Fruit fly (Drosophila melanogaster) whole organism, embryonic: ENCODE data around the gene CG1136.

Source experiments
- Ada2b ChIP-seq: fragments of 200-800 bp; sonication (Bioruptor generic); IDR thresholded peaks from 2 replicates; pipeline ENCODE4 v1.3.6; 2022; ENCODE audit warnings: missing biosample characterization, missing genetic modification characterization
- C15 ChIP-seq: fragments of 200-800 bp; sonication (Bioruptor generic); IDR thresholded peaks from 3 replicates; pipeline ENCODE4 v1.3.6; 2022; ENCODE audit warnings: missing biosample characterization, missing genetic modification characterization
- CG10565 ChIP-seq: fragments of 200-800 bp; sonication (Bioruptor generic); optimal IDR thresholded peaks from 3 replicates; lab custom pipeline; 2016; ENCODE audit warnings: missing biosample characterization, mild to moderate bottlenecking, missing genetic modification characterization
- CG10959 ChIP-seq: fragments of 200-800 bp; sonication (Bioruptor generic); IDR thresholded peaks from 2 replicates; pipeline ENCODE4 v1.3.6; 2022; ENCODE audit warnings: missing biosample characterization, missing genetic modification characterization
- CG11398 ChIP-seq: fragments of 200-800 bp; sonication (Bioruptor generic); optimal IDR thresholded peaks from 2 replicates; lab custom pipeline; 2016; ENCODE audit warnings: missing biosample characterization, missing genetic modification characterization
- CG12299 ChIP-seq: fragments of 200-800 bp; sonication (Bioruptor generic); optimal IDR thresholded peaks from 2 replicates; lab custom pipeline; 2018; ENCODE audit warnings: missing biosample characterization, mild to moderate bottlenecking, missing genetic modification characterization
- CG12391 ChIP-seq: fragments of 200-800 bp; sonication (Bioruptor generic); optimal IDR thresholded peaks from 3 replicates; lab custom pipeline; 2018; ENCODE audit warnings: missing biosample characterization, mild to moderate bottlenecking, missing genetic modification characterization, moderate library complexity
- CG13894 ChIP-seq: fragments of 200-800 bp; sonication (Bioruptor generic); optimal IDR thresholded peaks from 3 replicates; lab custom pipeline; 2018; ENCODE audit warnings: missing biosample characterization, mild to moderate bottlenecking, missing genetic modification characterization, moderate library complexity
- CG14965 ChIP-seq: fragments of 200-800 bp; sonication (Bioruptor generic); optimal IDR thresholded peaks from 2 replicates; lab custom pipeline; 2016; ENCODE audit warnings: missing biosample characterization, missing genetic modification characterization, borderline replicate concordance
- CG1603 ChIP-seq: fragments of 200-800 bp; sonication (Bioruptor generic); optimal IDR thresholded peaks from 2 replicates; lab custom pipeline; 2019; ENCODE audit warnings: missing biosample characterization, mild to moderate bottlenecking, missing genetic modification characterization, moderate library complexity
- CG1647 ChIP-seq: fragments of 200-800 bp; sonication (Bioruptor generic); optimal IDR thresholded peaks from 3 replicates; lab custom pipeline; 2016; ENCODE audit warnings: missing biosample characterization, missing genetic modification characterization
- CG16813 ChIP-seq: fragments of 200-800 bp; sonication (Bioruptor generic); IDR thresholded peaks from 3 replicates; pipeline ENCODE4 v1.3.6; 2022; ENCODE audit warnings: missing biosample characterization, missing genetic modification characterization; ENCODE audit not compliant: partially characterized antibody
- CG17361 ChIP-seq: fragments of 200-800 bp; sonication (Bioruptor generic); IDR thresholded peaks from 3 replicates; pipeline ENCODE4 v1.3.6; 2022; ENCODE audit warnings: missing biosample characterization, missing genetic modification characterization
- CG18619 ChIP-seq: fragments of 200-800 bp; sonication (Bioruptor generic); optimal IDR thresholded peaks from 3 replicates; lab custom pipeline; 2017; ENCODE audit warnings: missing biosample characterization, mild to moderate bottlenecking, missing genetic modification characterization
- CG30403 ChIP-seq: fragments of 200-800 bp; sonication (Bioruptor generic); optimal IDR thresholded peaks from 3 replicates; lab custom pipeline; 2016; ENCODE audit warnings: missing biosample characterization, missing genetic modification characterization
- CG34224 ChIP-seq: fragments of 200-800 bp; sonication (Bioruptor generic); IDR thresholded peaks from 3 replicates; pipeline ENCODE4 v1.3.6; 2022; ENCODE audit warnings: missing biosample characterization, missing genetic modification characterization; ENCODE audit not compliant: partially characterized antibody
- CG5180 ChIP-seq: fragments of 200-800 bp; sonication (Bioruptor generic); optimal IDR thresholded peaks from 3 replicates; lab custom pipeline; 2017; ENCODE audit warnings: missing biosample characterization, missing genetic modification characterization, mild to moderate bottlenecking, moderate library complexity, missing genetic modification reagents
- CG7928 ChIP-seq: fragments of 200-800 bp; sonication (Bioruptor generic); optimal IDR thresholded peaks from 2 replicates; lab custom pipeline; 2017; ENCODE audit warnings: missing biosample characterization, mild to moderate bottlenecking, missing genetic modification characterization
- CG8359 ChIP-seq: fragments of 200-800 bp; sonication (Bioruptor generic); optimal IDR thresholded peaks from 2 replicates; lab custom pipeline; 2017; ENCODE audit warnings: missing biosample characterization, mild to moderate bottlenecking, missing genetic modification characterization, borderline replicate concordance
- CoRest ChIP-seq: fragments of 200-800 bp; sonication (Bioruptor generic); optimal IDR thresholded peaks from 3 replicates; lab custom pipeline; 2018; ENCODE audit warnings: missing biosample characterization, mild to moderate bottlenecking, missing genetic modification characterization, moderate library complexity
- D19B ChIP-seq: fragments of 200-800 bp; sonication (Bioruptor generic); optimal IDR thresholded peaks from 2 replicates; lab custom pipeline; 2017; ENCODE audit warnings: missing biosample characterization, mild to moderate bottlenecking, missing genetic modification characterization
- Dfd ChIP-seq, 2 experiments: fragments of >200 bp; optimal IDR thresholded peaks; 2 replicates each; lab custom pipeline; 2017; ENCODE audit warnings: missing biosample characterization in 2 of 2, missing genetic modification characterization in 2 of 2
- Dip2 ChIP-seq: fragments of 200-800 bp; sonication (Bioruptor generic); IDR thresholded peaks from 2 replicates; pipeline ENCODE4 v1.3.6; 2022; ENCODE audit warnings: missing biosample characterization, missing genetic modification characterization
- E2f2 ChIP-seq: fragments of 200-800 bp; sonication (Bioruptor generic); IDR thresholded peaks from 2 replicates; pipeline ENCODE4 v1.3.6; 2022; ENCODE audit warnings: missing biosample characterization, missing genetic modification characterization
- Eip74EF ChIP-seq, 2 experiments: fragments of 200-800 bp in 1 of 2; fragments of >200 bp in 1 of 2; sonication (Bioruptor generic) in 1 of 2; optimal IDR thresholded peaks; 2 replicates each; lab custom pipeline; 2017 to 2019; ENCODE audit warnings: missing biosample characterization in 2 of 2, missing genetic modification characterization in 2 of 2, mild to moderate bottlenecking in 1 of 2, moderate library complexity in 1 of 2
- Fer1 ChIP-seq: fragments of 200-800 bp; sonication (Bioruptor generic); optimal IDR thresholded peaks from 2 replicates; lab custom pipeline; 2017; ENCODE audit warnings: missing biosample characterization, mild to moderate bottlenecking, missing genetic modification characterization
- HLH54F ChIP-seq: fragments of 200-800 bp; sonication (Bioruptor generic); optimal IDR thresholded peaks from 3 replicates; lab custom pipeline; 2016; ENCODE audit warnings: missing biosample characterization, missing genetic modification characterization
- Max ChIP-seq: fragments of 200-800 bp; sonication (Bioruptor generic); optimal IDR thresholded peaks from 2 replicates; lab custom pipeline; 2016; ENCODE audit warnings: missing biosample characterization, mild to moderate bottlenecking, missing genetic modification characterization
- Meics ChIP-seq: fragments of 200-800 bp; sonication (Bioruptor generic); optimal IDR thresholded peaks from 2 replicates; lab custom pipeline; 2017; ENCODE audit warnings: missing biosample characterization, mild to moderate bottlenecking, missing genetic modification characterization
- Nf-YC ChIP-seq: fragments of 200-800 bp; optimal IDR thresholded peaks from 3 replicates; lab custom pipeline; 2019; ENCODE audit warnings: missing biosample characterization, mild to moderate bottlenecking, missing genetic modification characterization, moderate library complexity
- Oli ChIP-seq: fragments of 200-800 bp; sonication (Bioruptor generic); optimal IDR thresholded peaks from 2 replicates; lab custom pipeline; 2018; ENCODE audit warnings: missing biosample characterization, mild to moderate bottlenecking, missing genetic modification characterization, moderate library complexity
- Opbp ChIP-seq: fragments of 200-800 bp; sonication (Bioruptor generic); IDR thresholded peaks from 3 replicates; pipeline ENCODE4 v1.3.6; 2022; ENCODE audit warnings: missing biosample characterization, missing genetic modification characterization; ENCODE audit not compliant: partially characterized antibody
- Poxn ChIP-seq: fragments of 200-800 bp; sonication (Bioruptor generic); IDR thresholded peaks from 2 replicates; pipeline ENCODE4 v1.3.6; 2022; ENCODE audit warnings: missing biosample characterization, missing genetic modification characterization
- Rx ChIP-seq: fragments of 200-800 bp; sonication (Bioruptor generic); IDR thresholded peaks from 2 replicates; pipeline ENCODE4 v1.3.6; 2022; ENCODE audit warnings: missing biosample characterization, missing genetic modification characterization
- al ChIP-seq: fragments of 200-800 bp; sonication (Bioruptor generic); IDR thresholded peaks from 2 replicates; pipeline ENCODE4 v1.3.6; 2022; ENCODE audit warnings: missing biosample characterization, missing genetic modification characterization
- bowl ChIP-seq: fragments of 200-800 bp; sonication (Bioruptor generic); IDR thresholded peaks from 2 replicates; pipeline ENCODE4 v1.3.6; 2022; ENCODE audit warnings: missing biosample characterization, missing genetic modification characterization
- br ChIP-seq: fragments of >200 bp; optimal IDR thresholded peaks from 2 replicates; lab custom pipeline; 2017
- cas ChIP-seq: fragments of 200-800 bp; sonication (Bioruptor generic); IDR thresholded peaks from 2 replicates; pipeline ENCODE4 v1.3.6; 2022; ENCODE audit warnings: missing biosample characterization, missing genetic modification characterization
- cato ChIP-seq: fragments of 200-800 bp; sonication (Bioruptor generic); optimal IDR thresholded peaks from 2 replicates; lab custom pipeline; 2016; ENCODE audit warnings: missing biosample characterization, missing genetic modification characterization, borderline replicate concordance
- eyg ChIP-seq: fragments of 200-800 bp; sonication (Bioruptor generic); optimal IDR thresholded peaks from 3 replicates; lab custom pipeline; 2016; ENCODE audit warnings: missing biosample characterization, missing genetic modification characterization
- fd64A ChIP-seq: fragments of 200-800 bp; sonication (Bioruptor generic); optimal IDR thresholded peaks from 3 replicates; lab custom pipeline; 2018; ENCODE audit warnings: missing biosample characterization, mild to moderate bottlenecking, missing genetic modification characterization
- jigr1 ChIP-seq: fragments of 200-800 bp; sonication (Bioruptor generic); IDR thresholded peaks from 3 replicates; pipeline ENCODE4 v1.3.6; 2022; ENCODE audit warnings: missing biosample characterization, missing genetic modification characterization
- jumu ChIP-seq: fragments of 200-800 bp; sonication (Bioruptor generic); optimal IDR thresholded peaks from 3 replicates; lab custom pipeline; 2016; ENCODE audit warnings: missing biosample characterization, missing genetic modification characterization
- lab ChIP-seq: fragments of 200-800 bp; sonication (Bioruptor generic); optimal IDR thresholded peaks from 3 replicates; lab custom pipeline; 2017; ENCODE audit warnings: missing biosample characterization, missing genetic modification characterization, mild to moderate bottlenecking, moderate library complexity, missing genetic modification reagents
- lov ChIP-seq, 2 experiments: fragments of 200-800 bp in 1 of 2; fragments of >200 bp in 1 of 2; sonication (Bioruptor generic) in 1 of 2; IDR thresholded peaks in 1 of 2; optimal IDR thresholded peaks in 1 of 2; 2 replicates in 1 of 2; 3 replicates in 1 of 2; pipeline versions ENCODE4 v1.3.6 to Lab custom; 2017 to 2022; ENCODE audit warnings: missing biosample characterization in 1 of 2, missing genetic modification characterization in 1 of 2
- onecut ChIP-seq: fragments of 200-800 bp; sonication (Bioruptor generic); IDR thresholded peaks from 2 replicates; pipeline ENCODE4 v1.3.6; 2022; ENCODE audit warnings: missing biosample characterization, missing genetic modification characterization
- prd ChIP-seq, 3 experiments: fragments of >200 bp in 2 of 3; fragments of 200-800 bp in 1 of 3; sonication (Bioruptor generic) in 1 of 3; optimal IDR thresholded peaks in 2 of 3; IDR thresholded peaks in 1 of 3; 2 replicates in 2 of 3; 3 replicates in 1 of 3; pipeline versions ENCODE4 v1.3.6 to Lab custom; 2017 to 2022; ENCODE audit warnings: missing biosample characterization in 1 of 3, missing genetic modification characterization in 1 of 3
- sens-2 ChIP-seq: fragments of 200-800 bp; sonication (Bioruptor generic); IDR thresholded peaks from 2 replicates; pipeline ENCODE4 v1.3.6; 2022; ENCODE audit warnings: missing biosample characterization, missing genetic modification characterization
- stc ChIP-seq: fragments of 200-800 bp; sonication (Bioruptor generic); IDR thresholded peaks from 2 replicates; pipeline ENCODE4 v1.3.6; 2022; ENCODE audit warnings: missing biosample characterization, missing genetic modification characterization
- vvl ChIP-seq: fragments of 200-800 bp; sonication (Bioruptor generic); IDR thresholded peaks from 2 replicates; pipeline ENCODE4 v1.3.6; 2022; ENCODE audit warnings: missing biosample characterization, missing genetic modification characterization

The CG1136 gene

dm6 chr3L:4016754-4017153 is 29.6 kb upstream of the CG1136 start (continued):
- TF ChIP-seq CG5180 (GFP tag; lab: Kevin White, UChicago) (no peak), Oli (tag; lab: Kevin White, UChicago) (peak; percentile 65), CG10565 (GFP tag; lab: Kevin White, UChicago) (no peak), CG17361 (peak; percentile 64), CG16813 (no peak), vvl (GFP tag; lab: Robert Waterston, UW) (peak; percentile 81), CG11398 (GFP tag; lab: Kevin White, UChicago) (peak; percentile 26), C15 (GFP tag; lab: Robert Waterston, UW) (no peak), CG10959 (GFP tag; lab: Robert Waterston, UW) (peak; percentile 85), Fer1 (no peak), CG34224 (GFP tag; lab: Robert Waterston, UW) (no peak), CG7928 (no peak), lov (optimal IDR thresholded peaks at IDR 0.05; lab: Kevin White, UChicago) (no peak), lov (GFP tag; IDR thresholded peaks at IDR 0.05; lab: Robert Waterston, UW) (peak; percentile 80), prd (optimal IDR thresholded peaks at IDR 0.05; lab: Kevin White, UChicago) (no peak), prd (GFP tag; IDR thresholded peaks at IDR 0.05; lab: Robert Waterston, UW) (peak; percentile 92), CG1647 (GFP tag; lab: Kevin White, UChicago) (no peak), CG8359 (no peak), sens-2 (GFP tag; lab: Robert Waterston, UW) (peak; percentile 75; the same call in 1 of the 2 replicates), E2f2 (peak; percentile 18; the same call in 1 of the 2 replicates), Nf-YC (tag; lab: Kevin White, UChicago) (no peak), Rx (GFP tag; lab: Robert Waterston, UW) (peak; percentile 48; the same call in 1 of the 2 replicates), onecut (GFP tag; lab: Robert Waterston, UW) (peak; percentile 44; the same call in 1 of the 2 replicates), HLH54F (no peak), Poxn (GFP tag; lab: Robert Waterston, UW) (no peak), CG14965 (GFP tag; lab: Kevin White, UChicago) (no peak), stc (peak; percentile 40; the same call in 1 of the 2 replicates), D19B (no peak), lab (GFP tag; lab: Kevin White, UChicago) (peak; percentile 29), Eip74EF (GFP tag; optimal IDR thresholded peaks at IDR 0.05; lab: Kevin White, UChicago) (no peak), CG13894 (tag; lab: Kevin White, UChicago) (no peak), cato (peak; percentile 36), Dip2 (GFP tag; lab: Robert Waterston, UW) (no peak), jigr1 (peak; percentile 36; the same call in 1 of the 3 replicates), CG12391 (peak; percentile 61), al (GFP tag; lab: Robert Waterston, UW) (no peak), eyg (GFP tag; lab: Kevin White, UChicago) (no peak), fd64A (peak; percentile 71), CG1603 (tag; lab: Kevin White, UChicago) (peak; percentile 91), CoRest (tag; lab: Kevin White, UChicago) (peak; percentile 67), Meics (GFP tag; lab: Kevin White, UChicago) (no peak), Ada2b (GFP tag; lab: Robert Waterston, UW) (peak; percentile 61), CG18619 (peak; percentile 35), Opbp (GFP tag; lab: Robert Waterston, UW) (no peak), jumu (GFP tag; lab: Kevin White, UChicago) (peak; percentile 59), CG30403 (peak; percentile 59), bowl (GFP tag; lab: Robert Waterston, UW) (no peak), Max (GFP tag; lab: Kevin White, UChicago) (no peak), CG12299 (tag; lab: Kevin White, UChicago) (no peak), cas (GFP tag; lab: Robert Waterston, UW) (no peak), Dfd (GFP tag; optimal IDR thresholded peaks at IDR 0.05; lab: Kevin White, UChicago) (no peak), br (lab: Kevin White, UChicago) (no peak)
